Fruit fly (Drosophila melanogaster): ENCODE measurements around the gene CG2150.

Gene CG2150

dm6 chr3R:31776583-31777362 lies 12.2 kb upstream of the CG2150 start, which contains the start of the genes CG2126 and faf:
TSS of gene CG2126 (minus strand) at chr3R:31776652.
TSS of gene faf (plus strand) at chr3R:31777020.
- no peak for TF ChIP-seq psq (optimal IDR thresholded peaks at IDR 0.05)
- no peak for TF ChIP-seq ttk (optimal IDR thresholded peaks at IDR 0.05)
- no peak for TF ChIP-seq Sin3A (optimal IDR thresholded peaks at IDR 0.05)
- no peak for TF ChIP-seq h (optimal IDR thresholded peaks at IDR 0.05)
- no peak for TF ChIP-seq insv (optimal IDR thresholded peaks at IDR 0.05)

DNA sequence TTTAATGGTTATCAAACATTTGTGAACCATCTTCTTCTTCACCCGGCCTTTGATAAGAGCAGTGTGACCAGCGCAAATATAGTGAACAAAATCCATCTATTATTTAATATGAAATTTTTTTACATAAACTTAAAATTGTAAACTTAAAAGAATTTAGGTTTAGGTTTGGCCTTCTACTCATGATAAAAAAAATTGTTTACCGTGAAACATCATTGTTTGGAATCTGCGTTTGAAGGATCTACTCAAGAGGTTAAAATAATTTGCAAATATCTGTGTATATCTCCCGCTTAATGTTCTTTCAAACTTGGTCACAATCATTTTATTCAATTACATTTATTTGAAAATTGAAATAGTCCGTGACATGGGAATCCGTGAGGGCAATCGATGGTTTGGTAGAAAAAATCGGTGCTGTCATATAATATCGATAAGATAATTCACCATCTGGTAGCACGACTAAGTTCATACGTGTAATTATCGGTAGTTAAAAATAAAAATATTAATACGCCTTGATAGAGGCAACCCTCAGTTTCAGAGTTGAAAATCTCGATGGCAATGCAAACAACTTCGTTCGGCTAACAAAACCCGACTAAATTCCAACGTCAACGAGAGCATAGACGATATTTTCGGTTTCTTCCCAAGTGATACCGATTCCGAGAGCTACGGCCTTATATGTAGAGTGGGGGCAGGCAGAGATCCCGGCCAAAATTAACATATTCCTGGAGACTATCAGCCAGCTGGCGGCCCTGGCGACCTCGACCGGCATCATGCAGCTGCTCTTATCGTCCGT lies 7.4 kb upstream of the CG2150 start, which contains the start of the genes betaGlu and sip3:
Gene betaGlu, minus strand, starts transcription at position 59 of the 787 bp plus-strand sequence.
Gene sip3, plus strand, starts transcription at position 430 of the 787 bp plus-strand sequence.
- TF ChIP-seq insv (optimal IDR thresholded peaks at IDR 0.05) (no peak), Sin3A (optimal IDR thresholded peaks at IDR 0.05) (no peak), h (optimal IDR thresholded peaks at IDR 0.05) (no peak), psq (optimal IDR thresholded peaks at IDR 0.05) (no peak), ttk (optimal IDR thresholded peaks at IDR 0.05) (no peak), Myc (optimal IDR thresholded peaks at IDR 0.05) (no peak)

dm6 chr3R:31768198-31768597 lies 3.6 kb upstream of the CG2150 start:
- TF ChIP-seq Myc (optimal IDR thresholded peaks at IDR 0.05), result no peak
- no peak for TF ChIP-seq h (optimal IDR thresholded peaks at IDR 0.05)
- TF ChIP-seq psq (optimal IDR thresholded peaks at IDR 0.05), result no peak
- TF ChIP-seq insv (optimal IDR thresholded peaks at IDR 0.05), result no peak
- no peak for TF ChIP-seq ttk (optimal IDR thresholded peaks at IDR 0.05)
- no peak for TF ChIP-seq Sin3A (optimal IDR thresholded peaks at IDR 0.05)

DNA sequence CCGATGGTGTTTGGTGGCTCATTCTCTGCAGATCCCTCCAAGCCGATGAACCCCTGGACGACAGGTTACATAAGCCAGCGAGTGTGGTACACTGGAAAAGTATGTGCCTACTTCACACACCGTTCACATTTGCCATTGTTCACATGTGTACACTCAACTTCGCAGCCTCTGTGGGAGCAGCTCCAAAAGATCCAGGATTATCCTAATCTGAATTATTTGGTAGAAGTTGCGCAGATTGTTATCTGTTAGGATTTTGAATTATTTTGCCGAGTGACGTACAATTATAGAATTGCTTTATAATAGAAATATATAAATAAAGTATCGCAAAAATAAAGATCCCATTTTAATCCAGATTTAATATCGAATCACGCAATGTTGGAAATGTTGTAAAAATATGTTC lies 3.0 kb upstream of the CG2150 start:
- no peak for TF ChIP-seq ttk (optimal IDR thresholded peaks at IDR 0.05)
- TF ChIP-seq Myc (optimal IDR thresholded peaks at IDR 0.05), result no peak
- no peak for TF ChIP-seq Sin3A (optimal IDR thresholded peaks at IDR 0.05)
- TF ChIP-seq psq (optimal IDR thresholded peaks at IDR 0.05), result no peak
- no peak for TF ChIP-seq h (optimal IDR thresholded peaks at IDR 0.05)
- no peak for TF ChIP-seq insv (optimal IDR thresholded peaks at IDR 0.05)

DNA sequence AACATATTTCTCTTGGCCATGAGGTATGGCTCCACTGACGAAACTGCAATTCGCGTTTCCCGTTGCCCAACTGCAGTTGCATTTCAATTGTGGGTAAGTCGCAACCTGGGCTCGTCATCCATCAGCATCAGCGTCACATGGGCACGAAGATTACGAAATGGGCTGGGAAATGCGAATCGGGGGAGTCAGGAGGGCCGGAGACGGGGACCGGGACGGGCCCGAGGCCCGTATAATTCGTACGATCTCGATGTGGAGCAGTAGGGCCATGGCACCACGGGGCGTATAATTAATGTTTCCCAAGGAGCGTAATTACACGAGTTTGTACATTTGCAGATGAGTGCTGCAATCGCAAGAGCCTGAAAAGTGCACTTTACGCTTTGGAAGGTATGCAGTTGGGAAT lies 573 bp upstream of the CG2150 start:
- TF ChIP-seq ttk (optimal IDR thresholded peaks at IDR 0.05) (no peak), insv (optimal IDR thresholded peaks at IDR 0.05) (no peak), psq (optimal IDR thresholded peaks at IDR 0.05) (no peak), Myc (optimal IDR thresholded peaks at IDR 0.05) (no peak), h (optimal IDR thresholded peaks at IDR 0.05) (no peak), Sin3A (optimal IDR thresholded peaks at IDR 0.05) (no peak)

DNA sequence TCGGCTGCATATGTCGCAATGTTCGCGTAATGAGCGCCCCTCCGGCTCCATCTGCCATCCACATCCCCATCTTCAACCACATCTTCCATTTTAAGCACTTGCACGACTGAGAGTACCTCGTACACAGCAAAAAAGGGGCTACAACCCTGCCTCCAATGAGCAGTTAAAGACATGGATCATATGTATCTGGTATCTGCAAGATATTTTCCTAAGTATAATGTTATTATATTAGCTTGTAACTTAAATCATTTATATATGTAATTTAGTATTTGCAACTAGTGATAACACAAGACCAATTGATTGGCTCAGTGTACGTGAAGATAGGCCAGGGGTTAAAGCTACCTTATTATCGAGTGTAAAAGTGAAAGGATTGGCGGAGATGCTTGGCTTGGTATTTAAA lies 1.9 kb downstream of the CG2150 start:
- no peak for TF ChIP-seq Myc (optimal IDR thresholded peaks at IDR 0.05)
- no peak for TF ChIP-seq ttk (optimal IDR thresholded peaks at IDR 0.05)
- no peak for TF ChIP-seq h (optimal IDR thresholded peaks at IDR 0.05)
- no peak for TF ChIP-seq insv (optimal IDR thresholded peaks at IDR 0.05)
- TF ChIP-seq Sin3A (optimal IDR thresholded peaks at IDR 0.05), result no peak
- TF ChIP-seq psq (optimal IDR thresholded peaks at IDR 0.05), result no peak

DNA sequence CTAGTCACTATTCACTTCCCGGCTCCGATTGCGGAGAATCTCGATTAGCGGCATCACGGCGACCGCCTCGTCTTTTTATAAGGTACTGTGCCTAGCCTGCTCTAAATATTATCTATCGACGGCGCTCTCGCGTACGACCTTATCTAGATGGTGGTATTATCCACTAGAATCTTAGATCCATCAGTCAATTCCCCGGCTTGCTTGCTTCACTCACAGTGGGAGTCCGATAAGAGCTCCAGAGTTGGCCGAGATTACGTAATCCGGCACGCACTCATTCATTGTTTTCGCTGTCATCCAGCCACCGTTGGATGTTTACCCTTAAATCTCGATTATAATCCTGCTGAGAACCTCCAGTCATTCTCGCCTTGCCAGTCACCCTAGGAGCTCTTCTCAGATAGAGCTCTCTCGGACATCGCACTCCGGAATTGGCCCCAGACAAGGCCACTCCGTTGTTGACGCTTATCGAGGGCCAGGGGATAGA lies 3.0 kb downstream of the CG2150 start, which contains the start of gene Smvt:
Gene Smvt, minus strand, starts transcription at position 51 of the 481 bp plus-strand sequence.
- TF ChIP-seq insv (optimal IDR thresholded peaks at IDR 0.05) (no peak), ttk (optimal IDR thresholded peaks at IDR 0.05) (no peak), Myc (optimal IDR thresholded peaks at IDR 0.05) (no peak), Sin3A (optimal IDR thresholded peaks at IDR 0.05) (no peak), h (optimal IDR thresholded peaks at IDR 0.05) (no peak), psq (optimal IDR thresholded peaks at IDR 0.05) (no peak)

DNA sequence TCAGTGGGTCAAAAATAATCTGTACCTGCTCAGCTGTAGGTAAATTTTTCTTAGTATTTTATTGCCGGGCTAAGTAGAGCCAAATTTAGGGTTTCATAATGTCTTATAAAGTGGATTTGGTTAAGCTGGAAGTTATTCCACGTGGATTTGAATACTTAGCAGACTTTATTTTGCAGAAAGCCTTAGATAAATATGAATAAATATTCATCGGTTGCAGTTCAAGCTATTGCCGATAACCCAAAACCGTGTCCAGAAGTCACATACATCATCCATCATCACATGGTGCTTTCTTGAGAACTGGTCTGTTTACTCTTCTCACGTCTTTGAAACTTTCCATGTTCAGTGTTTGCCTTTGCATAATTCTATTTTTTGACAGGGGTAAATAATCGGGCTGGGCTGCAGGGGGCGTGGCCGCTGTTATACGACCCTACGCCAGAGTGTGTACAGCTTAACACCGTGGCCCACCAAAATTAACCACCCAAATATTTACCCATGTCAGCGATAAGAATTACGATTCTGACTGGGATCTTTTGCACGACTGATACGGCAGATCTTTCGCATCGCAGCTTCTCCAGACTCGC lies 5.9 kb downstream of the CG2150 start, which contains the start of gene CG2187:
Gene CG2187, minus strand, starts transcription at position 51 of the 581 bp plus-strand sequence.
- TF ChIP-seq Sin3A (optimal IDR thresholded peaks at IDR 0.05) (no peak), insv (optimal IDR thresholded peaks at IDR 0.05) (no peak), Myc (optimal IDR thresholded peaks at IDR 0.05) (no peak), psq (optimal IDR thresholded peaks at IDR 0.05) (no peak), h (optimal IDR thresholded peaks at IDR 0.05) (no peak), ttk (optimal IDR thresholded peaks at IDR 0.05) (no peak)

- TF ChIP-seq ttk (optimal IDR thresholded peaks at IDR 0.05) (no peak), Sin3A (optimal IDR thresholded peaks at IDR 0.05) (no peak), insv (optimal IDR thresholded peaks at IDR 0.05) (no peak), Myc (optimal IDR thresholded peaks at IDR 0.05) (no peak), h (optimal IDR thresholded peaks at IDR 0.05) (no peak), psq (optimal IDR thresholded peaks at IDR 0.05) (no peak)
Observed at dm6 chr3R:31754605-31755004, 10.0 kb downstream of the CG2150 start, which contains the start of gene salt. TSS of gene salt (minus strand) at chr3R:31754705.

DNA sequence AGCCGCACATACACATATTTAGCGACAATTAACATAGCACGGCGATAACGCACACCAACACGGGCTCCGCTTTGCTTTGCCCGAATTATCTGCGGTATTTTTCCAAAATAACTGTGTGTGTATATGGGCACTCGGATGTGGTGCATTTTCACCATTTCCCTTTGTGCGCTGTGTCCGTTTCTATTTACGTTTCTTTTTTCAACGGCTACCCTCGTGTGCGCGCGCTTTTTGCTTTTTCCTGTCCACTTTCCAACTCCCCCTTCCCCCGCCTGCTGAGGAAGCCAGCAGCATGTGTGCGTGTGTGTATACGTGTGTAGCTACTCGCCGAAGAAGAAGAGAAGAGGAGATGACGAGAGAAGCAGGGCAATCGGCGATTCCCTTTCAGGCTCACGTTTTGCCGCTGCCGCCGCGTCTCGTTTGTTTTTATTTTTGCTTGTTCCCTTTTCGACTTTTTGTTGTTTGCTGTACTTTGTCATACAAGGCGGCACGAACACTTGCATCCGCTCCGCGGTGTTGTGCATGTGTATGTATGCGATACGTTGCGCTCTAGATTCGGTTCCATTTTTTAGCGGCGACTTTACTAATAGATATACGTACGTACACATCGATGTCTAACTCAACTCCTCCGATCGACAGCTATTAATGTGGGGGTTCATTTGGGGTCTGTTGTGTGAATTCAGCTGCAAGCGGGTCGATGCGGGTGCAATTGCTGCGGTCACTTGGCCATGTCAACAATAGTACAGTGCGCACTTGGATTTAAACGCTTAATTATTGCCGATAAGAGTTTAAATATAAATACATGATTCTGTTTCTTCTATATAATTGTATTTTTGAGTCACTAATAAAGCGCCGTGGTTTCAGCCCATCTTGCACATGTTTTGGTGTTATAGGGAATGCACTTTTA lies 16.2 kb downstream of the CG2150 start:
- TF ChIP-seq insv (optimal IDR thresholded peaks at IDR 0.05), result no peak
- no peak for TF ChIP-seq ttk (optimal IDR thresholded peaks at IDR 0.05)
- peak; percentile 75 for TF ChIP-seq psq (optimal IDR thresholded peaks at IDR 0.05)
- no peak for TF ChIP-seq Sin3A (optimal IDR thresholded peaks at IDR 0.05)
- no peak for TF ChIP-seq h (optimal IDR thresholded peaks at IDR 0.05)
- TF ChIP-seq Myc (optimal IDR thresholded peaks at IDR 0.05), result no peak

Measured in Kc167 (cell line).